Worm (Caenorhabditis elegans) whole organism, young adult: Measurements from ENCODE around the gene C02H6.1.

ENCODE experiments used
- B0261.1 ChIP-seq: sonication (generic microtip); optimal IDR thresholded peaks from 2 replicates; lab custom pipeline; 2016; ENCODE audit warnings: mild to moderate bottlenecking, missing genetic modification characterization, moderate library complexity, missing compliant biosample characterization
- F22D6.2 ChIP-seq: sonication (generic microtip); optimal IDR thresholded peaks from 2 replicates; lab custom pipeline; 2016; ENCODE audit warnings: mild to moderate bottlenecking, missing genetic modification characterization, missing compliant biosample characterization
- ama-1 ChIP-seq, 3 experiments: fragments of 150-350 bp in 1 of 3; sonication (generic microtip) in 2 of 3; optimal IDR thresholded peaks; 2 replicates each; lab custom pipeline; 2014 to 2018; ENCODE audit warnings: missing biosample characterization in 2 of 3, missing genetic modification characterization in 2 of 3, missing genetic modification reagents in 2 of 3
- dox-1 ChIP-seq: fragments of 200-800 bp; sonication (Bioruptor generic); IDR thresholded peaks from 2 replicates; pipeline ENCODE4 v1.3.6; 2022; ENCODE audit warnings: missing genetic modification reagents, missing genetic modification characterization, missing compliant biosample characterization
- dpl-1 ChIP-seq: fragments of 150-350 bp; optimal IDR thresholded peaks from 2 replicates; lab custom pipeline; 2014; ENCODE audit warnings: missing biosample characterization, missing genetic modification reagents, missing genetic modification characterization
- him-1 ChIP-seq: sonication (generic microtip); optimal IDR thresholded peaks from 2 replicates; lab custom pipeline; 2016; ENCODE audit warnings: missing genotype, missing genetic modification reagents, missing genetic modification characterization, missing compliant biosample characterization
- mcd-1 ChIP-seq: fragments of 200-800 bp; sonication (Bioruptor generic); IDR thresholded peaks from 2 replicates; pipeline ENCODE4 v1.3.6; 2022; ENCODE audit warnings: missing genetic modification reagents, missing genetic modification characterization, missing compliant biosample characterization
- mel-28 ChIP-seq: sonication (generic microtip); optimal IDR thresholded peaks from 2 replicates; lab custom pipeline; 2016; ENCODE audit warnings: borderline replicate concordance, mild to moderate bottlenecking, missing genetic modification characterization, missing compliant biosample characterization
- pbrm-1 ChIP-seq: fragments of 200-800 bp; sonication (Bioruptor generic); IDR thresholded peaks from 2 replicates; pipeline ENCODE4 v1.3.6; 2022; ENCODE audit warnings: missing genetic modification reagents, missing genetic modification characterization, missing compliant biosample characterization
- snpc-3.4 ChIP-seq: sonication (generic microtip); optimal IDR thresholded peaks from 2 replicates; lab custom pipeline; 2017; ENCODE audit warnings: missing genetic modification characterization, mild to moderate bottlenecking, missing compliant biosample characterization, antibody characterized with exemption, moderate library complexity, missing genotype, missing genetic modification reagents

DNA sequence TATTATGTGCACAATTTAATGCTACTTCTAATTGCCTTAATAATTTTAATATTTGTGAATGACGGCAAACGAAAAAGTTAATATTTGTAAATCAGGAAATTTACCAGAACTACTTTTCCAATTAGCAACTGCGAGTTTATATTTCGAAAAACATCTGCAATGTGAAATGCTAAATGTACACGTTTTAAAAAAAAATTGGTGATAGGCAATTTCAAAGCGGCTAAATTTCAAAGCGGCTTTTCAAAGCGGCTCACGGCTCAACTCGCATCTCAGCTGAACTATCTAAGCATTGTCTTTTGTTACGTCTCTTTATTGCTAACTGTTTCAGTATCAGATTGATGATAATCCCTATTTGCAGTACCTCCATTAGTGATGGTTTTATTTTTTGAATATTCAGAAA, 49.8 kb downstream of the C02H6.1 start, which contains the start of gene srh-187:
- no peak for TF ChIP-seq ama-1 (optimal IDR thresholded peaks at IDR 0.05; lab: Kevin White, UChicago)
- TF ChIP-seq ama-1 (GFP tag; optimal IDR thresholded peaks at IDR 0.05; lab: Kevin White, UChicago), result no peak
- no peak for TF ChIP-seq pbrm-1 (GFP tag; lab: Robert Waterston, UW)
- no peak for TF ChIP-seq mcd-1 (GFP tag; lab: Robert Waterston, UW)
- TF ChIP-seq mel-28 (tag; lab: Kevin White, UChicago), result no peak
- TF ChIP-seq him-1 (tag; lab: Kevin White, UChicago), result no peak
- TF ChIP-seq dpl-1 (GFP tag; lab: Kevin White, UChicago), result no peak
- no peak for TF ChIP-seq snpc-3.4
- TF ChIP-seq B0261.1 (tag; lab: Kevin White, UChicago), result no peak
- TF ChIP-seq dox-1, result no peak
- no peak for TF ChIP-seq F22D6.2 (tag; lab: Kevin White, UChicago)
